Fruit fly (Drosophila melanogaster) whole organism, embryonic: ENCODE results near the gene rasp.

ENCODE experiments used
- Asciz ChIP-seq: fragments of 200-800 bp; sonication (Bioruptor generic); optimal IDR thresholded peaks from 2 replicates; lab custom pipeline; 2017; ENCODE audit warnings: missing biosample characterization, mild to moderate bottlenecking, missing genetic modification characterization, missing genetic modification reagents
- Atf6 ChIP-seq: fragments of 200-800 bp; sonication (Bioruptor generic); IDR thresholded peaks from 2 replicates; pipeline ENCODE4 v1.3.6; 2022; ENCODE audit warnings: missing biosample characterization, missing genetic modification characterization
- B-H1 ChIP-seq: fragments of 200-800 bp; sonication (Bioruptor generic); IDR thresholded peaks from 3 replicates; pipeline ENCODE4 v1.3.6; 2022; ENCODE audit warnings: missing biosample characterization, missing genetic modification characterization
- BEAF-32 ChIP-seq: fragments of 200-800 bp; sonication (Bioruptor generic); optimal IDR thresholded peaks from 3 replicates; lab custom pipeline; 2017; ENCODE audit warnings: missing biosample characterization, missing genetic modification characterization, mild to moderate bottlenecking, moderate library complexity, missing genetic modification reagents
- CG12236 ChIP-seq: fragments of 200-800 bp; sonication (Bioruptor generic); optimal IDR thresholded peaks from 2 replicates; lab custom pipeline; 2016; ENCODE audit warnings: missing biosample characterization, missing genetic modification characterization
- CG12769 ChIP-seq: fragments of 200-800 bp; sonication (Bioruptor generic); optimal IDR thresholded peaks from 2 replicates; lab custom pipeline; 2019; ENCODE audit warnings: missing biosample characterization, mild to moderate bottlenecking, missing genetic modification characterization, moderate library complexity
- CG13296 ChIP-seq: fragments of 200-800 bp; sonication (Bioruptor generic); optimal IDR thresholded peaks from 3 replicates; lab custom pipeline; 2018; ENCODE audit warnings: missing biosample characterization, mild to moderate bottlenecking, missing genetic modification characterization
- CG13894 ChIP-seq: fragments of 200-800 bp; sonication (Bioruptor generic); optimal IDR thresholded peaks from 3 replicates; lab custom pipeline; 2018; ENCODE audit warnings: missing biosample characterization, mild to moderate bottlenecking, missing genetic modification characterization, moderate library complexity
- CG17359 ChIP-seq: fragments of 200-800 bp; sonication (Bioruptor generic); optimal IDR thresholded peaks from 3 replicates; lab custom pipeline; 2018; ENCODE audit warnings: missing biosample characterization, mild to moderate bottlenecking, missing genetic modification characterization, moderate library complexity
- CG17829 ChIP-seq: fragments of 200-800 bp; optimal IDR thresholded peaks from 2 replicates; lab custom pipeline; 2019; ENCODE audit warnings: missing biosample characterization, mild to moderate bottlenecking, missing genetic modification characterization, moderate library complexity
- CG18764 ChIP-seq: fragments of 200-800 bp; sonication (Bioruptor generic); optimal IDR thresholded peaks from 3 replicates; lab custom pipeline; 2016; ENCODE audit warnings: missing biosample characterization, missing genetic modification characterization
- CG31365 ChIP-seq: fragments of 200-800 bp; sonication (Bioruptor generic); optimal IDR thresholded peaks from 2 replicates; lab custom pipeline; 2018; ENCODE audit warnings: missing biosample characterization, mild to moderate bottlenecking, missing genetic modification characterization
- CG4282 ChIP-seq: fragments of 200-800 bp; sonication (Bioruptor generic); optimal IDR thresholded peaks from 2 replicates; lab custom pipeline; 2016; ENCODE audit warnings: missing biosample characterization, missing genetic modification characterization
- CG6683 ChIP-seq: fragments of 200-800 bp; sonication (Bioruptor generic); optimal IDR thresholded peaks from 2 replicates; lab custom pipeline; 2017; ENCODE audit warnings: missing biosample characterization, mild to moderate bottlenecking, missing genetic modification characterization, missing genetic modification reagents
- CG7357 ChIP-seq: fragments of 200-800 bp; sonication (Bioruptor generic); IDR thresholded peaks from 3 replicates; pipeline ENCODE4 v1.3.6; 2022; ENCODE audit warnings: missing biosample characterization, missing genetic modification characterization
- CG7786 ChIP-seq: fragments of 200-800 bp; sonication (Bioruptor generic); optimal IDR thresholded peaks from 2 replicates; lab custom pipeline; 2016; ENCODE audit warnings: missing biosample characterization, missing genetic modification characterization
- CG7839 ChIP-seq: fragments of 200-800 bp; sonication (Bioruptor generic); optimal IDR thresholded peaks from 3 replicates; lab custom pipeline; 2018; ENCODE audit warnings: missing biosample characterization, mild to moderate bottlenecking, missing genetic modification characterization, moderate library complexity
- CG7928 ChIP-seq: fragments of 200-800 bp; sonication (Bioruptor generic); optimal IDR thresholded peaks from 2 replicates; lab custom pipeline; 2017; ENCODE audit warnings: missing biosample characterization, mild to moderate bottlenecking, missing genetic modification characterization
- CG8089 ChIP-seq: fragments of 200-800 bp; sonication (Bioruptor generic); optimal IDR thresholded peaks from 3 replicates; lab custom pipeline; 2016; ENCODE audit warnings: missing biosample characterization, missing genetic modification characterization
- CG8944 ChIP-seq: fragments of 200-800 bp; sonication (Bioruptor generic); optimal IDR thresholded peaks from 3 replicates; lab custom pipeline; 2016; ENCODE audit warnings: missing biosample characterization, missing genetic modification characterization
- Camta ChIP-seq: fragments of 200-800 bp; sonication (Bioruptor generic); optimal IDR thresholded peaks from 2 replicates; lab custom pipeline; 2016; ENCODE audit warnings: missing biosample characterization, missing genetic modification characterization
- Chrac-16 ChIP-seq: fragments of 200-800 bp; sonication (Bioruptor generic); optimal IDR thresholded peaks from 3 replicates; lab custom pipeline; 2016; ENCODE audit warnings: missing biosample characterization, missing genetic modification characterization
- HHEX ChIP-seq: fragments of 200-800 bp; sonication (Bioruptor generic); optimal IDR thresholded peaks from 3 replicates; lab custom pipeline; 2017; ENCODE audit warnings: missing biosample characterization, mild to moderate bottlenecking, missing genetic modification characterization, missing genetic modification reagents
- Max ChIP-seq: fragments of 200-800 bp; sonication (Bioruptor generic); optimal IDR thresholded peaks from 2 replicates; lab custom pipeline; 2016; ENCODE audit warnings: missing biosample characterization, mild to moderate bottlenecking, missing genetic modification characterization
- Meics ChIP-seq: fragments of 200-800 bp; sonication (Bioruptor generic); optimal IDR thresholded peaks from 2 replicates; lab custom pipeline; 2017; ENCODE audit warnings: missing biosample characterization, mild to moderate bottlenecking, missing genetic modification characterization
- NC2α ChIP-seq: fragments of 200-800 bp; sonication (Bioruptor generic); optimal IDR thresholded peaks from 2 replicates; lab custom pipeline; 2016; ENCODE audit warnings: missing biosample characterization, missing genetic modification characterization
- Ptx1 ChIP-seq: fragments of 200-800 bp; sonication (Bioruptor generic); IDR thresholded peaks from 2 replicates; pipeline ENCODE4 v1.3.6; 2022; ENCODE audit warnings: missing biosample characterization, missing genetic modification characterization
- Scr ChIP-seq: fragments of 200-800 bp; sonication (Bioruptor generic); IDR thresholded peaks from 2 replicates; pipeline ENCODE4 v1.3.6; 2022; ENCODE audit warnings: missing biosample characterization, missing genetic modification characterization; ENCODE audit not compliant: partially characterized antibody
- Six4 ChIP-seq: fragments of 200-800 bp; sonication (Bioruptor generic); optimal IDR thresholded peaks from 2 replicates; lab custom pipeline; 2016; ENCODE audit warnings: missing biosample characterization, missing genetic modification characterization
- ase ChIP-seq: fragments of 200-800 bp; sonication (Bioruptor generic); IDR thresholded peaks from 3 replicates; pipeline ENCODE4 v1.3.6; 2022; ENCODE audit warnings: missing biosample characterization, missing genetic modification characterization
- br ChIP-seq: fragments of >200 bp; optimal IDR thresholded peaks from 2 replicates; lab custom pipeline; 2017
- bsh ChIP-seq, 2 experiments: fragments of 200-800 bp; sonication (Bioruptor generic); optimal IDR thresholded peaks; 2 replicates each; lab custom pipeline; 2017 to 2018; ENCODE audit warnings: mild to moderate bottlenecking in 2 of 2, missing biosample characterization in 2 of 2, missing genetic modification characterization in 2 of 2, moderate library complexity in 1 of 2
- caup ChIP-seq: fragments of 200-800 bp; sonication (Bioruptor generic); optimal IDR thresholded peaks from 3 replicates; lab custom pipeline; 2017; ENCODE audit warnings: missing biosample characterization, mild to moderate bottlenecking, missing genetic modification characterization, moderate library complexity; ENCODE audit not compliant: severe bottlenecking
- da ChIP-seq: fragments of 200-800 bp; sonication (Bioruptor generic); optimal IDR thresholded peaks from 2 replicates; lab custom pipeline; 2016; ENCODE audit warnings: missing biosample characterization, missing genetic modification characterization
- dan ChIP-seq: fragments of 200-800 bp; sonication (Bioruptor generic); IDR thresholded peaks from 2 replicates; pipeline ENCODE4 v1.3.6; 2022; ENCODE audit warnings: missing biosample characterization, missing genetic modification characterization
- dpn ChIP-seq, 2 experiments: fragments of 200-800 bp; sonication (Bioruptor generic); optimal IDR thresholded peaks; 3 replicates each; lab custom pipeline; 2016; ENCODE audit warnings: missing biosample characterization in 2 of 2, missing genetic modification characterization in 2 of 2
- en ChIP-seq: fragments of 200-800 bp; sonication (Bioruptor generic); optimal IDR thresholded peaks from 2 replicates; lab custom pipeline; 2016; ENCODE audit warnings: missing biosample characterization, missing genetic modification characterization
- fd96Cb ChIP-seq: fragments of 200-800 bp; sonication (Bioruptor generic); optimal IDR thresholded peaks from 2 replicates; lab custom pipeline; 2018; ENCODE audit warnings: missing biosample characterization, mild to moderate bottlenecking, missing genetic modification characterization, moderate library complexity
- gcm ChIP-seq: fragments of 200-800 bp; sonication (Bioruptor generic); optimal IDR thresholded peaks from 2 replicates; lab custom pipeline; 2019; ENCODE audit warnings: missing biosample characterization, mild to moderate bottlenecking, missing genetic modification characterization, moderate library complexity
- gro ChIP-seq: fragments of 200-800 bp; sonication (Bioruptor generic); optimal IDR thresholded peaks from 2 replicates; lab custom pipeline; 2016; ENCODE audit warnings: missing biosample characterization, missing genetic modification characterization
- lov ChIP-seq, 2 experiments: fragments of 200-800 bp in 1 of 2; fragments of >200 bp in 1 of 2; sonication (Bioruptor generic) in 1 of 2; IDR thresholded peaks in 1 of 2; optimal IDR thresholded peaks in 1 of 2; 2 replicates in 1 of 2; 3 replicates in 1 of 2; pipeline versions ENCODE4 v1.3.6 to Lab custom; 2017 to 2022; ENCODE audit warnings: missing biosample characterization in 1 of 2, missing genetic modification characterization in 1 of 2
- nau ChIP-seq: fragments of 200-800 bp; sonication (Bioruptor generic); optimal IDR thresholded peaks from 3 replicates; lab custom pipeline; 2017; ENCODE audit warnings: missing biosample characterization, mild to moderate bottlenecking, missing genetic modification characterization, missing genetic modification reagents
- org-1 ChIP-seq: fragments of 200-800 bp; sonication (Bioruptor generic); optimal IDR thresholded peaks from 2 replicates; lab custom pipeline; 2017; ENCODE audit warnings: missing biosample characterization, missing genetic modification characterization
- sc ChIP-seq, 3 experiments: fragments of >200 bp in 2 of 3; fragments of 200-800 bp in 1 of 3; sonication (Bioruptor generic) in 1 of 3; optimal IDR thresholded peaks; 2 replicates in 2 of 3; 3 replicates in 1 of 3; lab custom pipeline; 2017; ENCODE audit warnings: mild to moderate bottlenecking in 1 of 3, missing biosample characterization in 1 of 3, missing genetic modification characterization in 1 of 3, missing genetic modification reagents in 1 of 3
- so ChIP-seq: fragments of 200-800 bp; sonication (Bioruptor generic); IDR thresholded peaks from 3 replicates; pipeline ENCODE4 v1.3.6; 2022; ENCODE audit warnings: missing biosample characterization, missing genetic modification characterization
- tio ChIP-seq: fragments of 200-800 bp; sonication (Bioruptor generic); optimal IDR thresholded peaks from 2 replicates; lab custom pipeline; 2017; ENCODE audit warnings: missing biosample characterization, missing genetic modification characterization, inconsistent platforms
- vnd ChIP-seq: fragments of 200-800 bp; sonication (Bioruptor generic); IDR thresholded peaks from 3 replicates; pipeline ENCODE4 v1.3.6; 2022; ENCODE audit warnings: missing biosample characterization, missing genetic modification characterization; ENCODE audit not compliant: partially characterized antibody
- vvl ChIP-seq: fragments of 200-800 bp; sonication (Bioruptor generic); IDR thresholded peaks from 2 replicates; pipeline ENCODE4 v1.3.6; 2022; ENCODE audit warnings: missing biosample characterization, missing genetic modification characterization
- zen ChIP-seq: fragments of 200-800 bp; sonication (Bioruptor generic); optimal IDR thresholded peaks from 3 replicates; lab custom pipeline; 2018; ENCODE audit warnings: missing biosample characterization, mild to moderate bottlenecking, missing genetic modification characterization, moderate library complexity

rasp gene

DNA sequence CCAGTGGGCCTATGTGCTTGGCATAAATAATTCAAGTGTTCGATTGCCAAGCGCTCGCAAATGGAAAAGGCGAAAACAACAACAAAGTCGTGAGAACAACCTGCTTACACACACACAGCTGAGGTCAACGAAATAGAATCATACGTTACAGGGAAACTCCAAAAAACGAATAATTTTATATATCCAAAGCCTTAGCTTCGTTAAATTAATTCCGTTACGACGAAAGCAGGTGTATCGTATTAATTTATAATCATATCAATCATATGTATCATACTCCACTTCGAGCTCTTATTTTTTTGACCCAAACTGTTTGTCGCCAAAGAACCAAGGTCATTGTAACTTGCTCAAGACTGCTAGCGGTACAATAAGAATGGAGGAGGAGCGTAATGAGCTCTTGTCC lies 17.5 kb downstream of the rasp start (continued):
- TF ChIP-seq da (GFP tag; lab: Kevin White, UChicago) = no peak
- TF ChIP-seq CG12769 (tag; lab: Kevin White, UChicago) = peak; percentile 90
- TF ChIP-seq CG17359 (tag; lab: Kevin White, UChicago) = no peak
- TF ChIP-seq BEAF-32 (GFP tag; lab: Kevin White, UChicago) = no peak
- TF ChIP-seq CG13894 (tag; lab: Kevin White, UChicago) = peak; percentile 61
- TF ChIP-seq CG13296 = peak; percentile 91
- no peak for TF ChIP-seq nau (GFP tag; lab: Kevin White, UChicago)
- peak; percentile 71 to 90 for TF ChIP-seq bsh (GFP tag; optimal IDR thresholded peaks at IDR 0.05; lab: Kevin White, UChicago)
- peak; percentile 93 for TF ChIP-seq Meics
- TF ChIP-seq Scr = no peak
- TF ChIP-seq fd96Cb (tag; lab: Kevin White, UChicago) = peak; percentile 87
- TF ChIP-seq zen = peak; percentile 68
- TF ChIP-seq CG31365 (tag; lab: Kevin White, UChicago) = peak; percentile 72
- TF ChIP-seq B-H1 (GFP tag; lab: Robert Waterston, UW) = peak; percentile 90
- no peak for TF ChIP-seq vnd (GFP tag; lab: Robert Waterston, UW)
- TF ChIP-seq org-1 (GFP tag; lab: Kevin White, UChicago) = peak; percentile 83
- peak; percentile 82 for TF ChIP-seq Six4 (GFP tag; lab: Kevin White, UChicago)
- TF ChIP-seq br (lab: Kevin White, UChicago) = no peak
- TF ChIP-seq Ptx1 (GFP tag; lab: Robert Waterston, UW) = peak; percentile 91
- peak; percentile 79 for TF ChIP-seq en (GFP tag; lab: Kevin White, UChicago)
- TF ChIP-seq CG7928 (GFP tag; lab: Kevin White, UChicago) = peak; percentile 51
- peak; percentile 86 for TF ChIP-seq caup (GFP tag; lab: Kevin White, UChicago)
- TF ChIP-seq Max (GFP tag; lab: Kevin White, UChicago) = peak; percentile 85
- TF ChIP-seq gro (GFP tag; lab: Kevin White, UChicago) = peak; percentile 94
- peak; percentile 70; the same call in 2 of the 3 replicates for TF ChIP-seq so (GFP tag; lab: Robert Waterston, UW)
- TF ChIP-seq Camta = peak; percentile 82
- peak; percentile 89 for TF ChIP-seq HHEX (GFP tag; lab: Kevin White, UChicago)
- TF ChIP-seq CG12236 (GFP tag; lab: Kevin White, UChicago) = peak; percentile 57
- no peak for TF ChIP-seq CG4282 (GFP tag; lab: Kevin White, UChicago)
- TF ChIP-seq CG8089 (GFP tag; lab: Kevin White, UChicago) = peak; percentile 61
- TF ChIP-seq vvl (GFP tag; lab: Robert Waterston, UW) = peak; percentile 94
- TF ChIP-seq gcm (GFP tag; lab: Kevin White, UChicago) = no peak
- TF ChIP-seq Atf6 = peak; percentile 90
- TF ChIP-seq CG18764 (GFP tag; lab: Kevin White, UChicago) = peak; percentile 76
- TF ChIP-seq lov (optimal IDR thresholded peaks at IDR 0.05; lab: Kevin White, UChicago) = no peak
- TF ChIP-seq lov (GFP tag; IDR thresholded peaks at IDR 0.05; lab: Robert Waterston, UW) = peak; percentile 79; the same call in 1 of the 3 replicates
- no peak for TF ChIP-seq Asciz (GFP tag; lab: Kevin White, UChicago)
- peak; percentile 92 for TF ChIP-seq CG7839 (tag; lab: Kevin White, UChicago)
- peak; percentile 78 for TF ChIP-seq CG7357 (GFP tag; lab: Robert Waterston, UW)
- peak; percentile 60 for TF ChIP-seq CG7786 (GFP tag; lab: Kevin White, UChicago)
- peak; percentile 81 for TF ChIP-seq Chrac-16 (GFP tag; lab: Kevin White, UChicago)
- no peak for TF ChIP-seq tio (GFP tag; lab: Kevin White, UChicago)
- peak; percentile 22 for TF ChIP-seq CG8944 (GFP tag; lab: Kevin White, UChicago)
- peak; percentile 82 for TF ChIP-seq ase (GFP tag; lab: Robert Waterston, UW)
- no peak for TF ChIP-seq sc (optimal IDR thresholded peaks at IDR 0.05; lab: Kevin White, UChicago)
- peak; percentile 50 for TF ChIP-seq sc (GFP tag; optimal IDR thresholded peaks at IDR 0.05; lab: Kevin White, UChicago)
- TF ChIP-seq dpn (GFP tag; optimal IDR thresholded peaks at IDR 0.05; lab: Kevin White, UChicago) = peak; percentile 85 to 89
- peak; percentile 89 for TF ChIP-seq CG17829 (tag; lab: Kevin White, UChicago)
- TF ChIP-seq NC2α = peak; percentile 53
- peak; percentile 79 for TF ChIP-seq CG6683 (GFP tag; lab: Kevin White, UChicago)
- peak; percentile 65 for TF ChIP-seq dan (GFP tag; lab: Robert Waterston, UW)
